Worm (Caenorhabditis elegans): Measurements from ENCODE around the gene dmd-7.

dmd-7 gene

DNA sequence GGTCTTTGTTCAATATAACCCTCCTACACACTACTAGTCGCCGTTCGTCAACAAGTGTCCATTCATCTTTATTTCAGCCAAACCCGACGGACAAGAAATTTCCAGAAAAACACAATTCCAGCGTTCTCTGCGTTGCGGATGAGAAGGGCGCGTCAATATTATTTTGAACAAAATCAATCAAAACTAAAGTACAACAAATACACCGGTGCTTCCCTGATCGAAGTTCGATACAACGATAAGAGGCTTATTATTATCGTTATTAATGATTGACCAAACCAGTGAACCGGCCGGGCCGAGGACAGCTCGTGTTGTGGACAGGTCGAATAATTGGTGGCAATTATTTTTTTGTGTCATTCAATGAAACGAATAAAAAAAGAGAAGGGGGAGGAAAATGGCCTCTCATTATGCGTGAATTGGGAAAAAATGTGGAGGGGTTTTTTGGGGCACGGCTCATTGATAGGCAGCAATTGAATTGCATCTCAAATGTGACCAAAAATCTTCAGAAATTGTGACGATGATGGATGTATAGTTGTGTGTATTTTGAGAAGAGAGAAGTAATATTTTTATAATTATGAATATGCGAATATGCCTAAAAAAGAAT is 16.0 kb upstream of the dmd-7 start (continued):
- TF ChIP-seq nhr-111 (GFP tag; optimal IDR thresholded peaks at IDR 0.05) (no peak), ceh-44 (GFP tag; IDR thresholded peaks at IDR 0.05) (no peak), ztf-7 (tag; optimal IDR thresholded peaks at IDR 0.05) (no peak), dmd-6 (GFP tag; IDR thresholded peaks at IDR 0.05) (peak; percentile 73), mxl-2 (GFP tag; conservative IDR thresholded peaks at IDR 0.05) (no peak), dve-1 (tag; optimal IDR thresholded peaks at IDR 0.05; ENCODE audit: insufficient read depth) (peak; percentile 73), unc-62 (GFP tag; optimal IDR thresholded peaks at IDR 0.05 in 1 of 2) (no peak), unc-62 (tag; optimal IDR thresholded peaks at IDR 0.05) (no peak), F10B5.3 (tag; optimal IDR thresholded peaks at IDR 0.05) (no peak), dmd-8 (GFP tag; IDR thresholded peaks at IDR 0.05) (no peak), mxl-3 (GFP tag; optimal IDR thresholded peaks at IDR 0.05) (peak; percentile 2), sdz-12 (GFP tag; optimal IDR thresholded peaks at IDR 0.05) (no peak), T26A8.4 (GFP tag; IDR thresholded peaks at IDR 0.05) (peak; percentile 38; the same call in 1 of the 2 replicates), egl-43 (GFP tag; IDR thresholded peaks at IDR 0.05) (no peak), nhr-41 (GFP tag; IDR thresholded peaks at IDR 0.05) (no peak), Y5F2A.4 (GFP tag; optimal IDR thresholded peaks at IDR 0.05) (no peak), lir-3 (tag; optimal IDR thresholded peaks at IDR 0.05) (no peak), ztf-11 (tag; optimal IDR thresholded peaks at IDR 0.05) (no peak), jun-1 (tag; optimal IDR thresholded peaks at IDR 0.05) (no peak), nhr-77 (tag; optimal IDR thresholded peaks at IDR 0.05) (no peak), cey-2 (tag; optimal IDR thresholded peaks at IDR 0.05; ENCODE audit: borderline replicate concordance, insufficient read depth) (no peak), nhr-28 (tag; optimal IDR thresholded peaks at IDR 0.05) (peak; percentile 22), snpc-1.2 (GFP tag; IDR thresholded peaks at IDR 0.05) (no peak), lin-1 (GFP tag; IDR thresholded peaks at IDR 0.05) (no peak), php-3 (GFP tag; IDR thresholded peaks at IDR 0.05) (0 out of 2 replicates have a peak, but pooled peaks have one; percentile 28), dmd-9 (GFP tag; IDR thresholded peaks at IDR 0.05) (no peak), daf-16 (GFP tag; optimal IDR thresholded peaks at IDR 0.05) (no peak), daf-16 (tag; optimal IDR thresholded peaks at IDR 0.05) (peak; percentile 89), nhr-25 (tag; optimal IDR thresholded peaks at IDR 0.05; ENCODE audit: borderline replicate concordance, insufficient read depth) (no peak), hif-1 (tag; optimal IDR thresholded peaks at IDR 0.05) (peak in 1 of 2 experiments; percentile 22)

DNA sequence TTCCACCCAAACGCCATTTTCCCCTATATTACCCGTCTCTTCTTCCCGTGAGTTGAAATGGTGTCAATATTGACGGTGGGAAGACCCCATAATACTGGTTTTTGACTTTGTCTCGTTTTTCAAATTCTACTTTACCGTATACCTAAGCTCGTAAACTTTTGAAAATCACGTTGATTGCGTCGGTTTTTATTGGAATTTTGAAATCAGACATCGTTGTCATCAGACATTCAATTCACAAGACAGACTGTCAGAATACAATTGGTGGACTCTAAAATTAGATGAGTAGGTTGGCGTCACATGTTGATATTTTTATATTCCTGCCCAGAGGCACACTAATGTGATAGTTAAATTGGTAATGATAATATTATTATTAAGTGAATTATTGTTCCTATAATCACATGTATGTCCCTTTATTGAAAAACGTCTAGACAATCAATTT is 14.8 kb upstream of the dmd-7 start:
- TF ChIP-seq zag-1 (tag; optimal IDR thresholded peaks at IDR 0.05) (no peak), dmd-9 (GFP tag; IDR thresholded peaks at IDR 0.05) (no peak), lsy-2 (tag; optimal IDR thresholded peaks at IDR 0.05) (peak in 1 of 2 experiments; percentile 18), fos-1 (tag; optimal IDR thresholded peaks at IDR 0.05) (no peak), attf-4 (tag; optimal IDR thresholded peaks at IDR 0.05) (no peak), lin-29 (GFP tag; IDR thresholded peaks at IDR 0.05) (no peak), lir-3 (tag; optimal IDR thresholded peaks at IDR 0.05) (no peak), zip-2 (tag; optimal IDR thresholded peaks at IDR 0.05) (no peak), madf-9 (GFP tag; conservative IDR thresholded peaks at IDR 0.05) (no peak), Y5F2A.4 (GFP tag; optimal IDR thresholded peaks at IDR 0.05) (no peak), Y75B8A.6 (GFP tag; IDR thresholded peaks at IDR 0.05) (no peak), zfp-2 (tag; optimal IDR thresholded peaks at IDR 0.05) (no peak), lin-13 (GFP tag; optimal IDR thresholded peaks at IDR 0.05) (no peak), daf-12 (tag; optimal IDR thresholded peaks at IDR 0.05) (no peak), pha-4 (GFP tag; IDR thresholded peaks at IDR 0.05) (no peak), pha-4 (tag; optimal IDR thresholded peaks at IDR 0.05) (peak; percentile 42), hmg-1.1 (GFP tag; IDR thresholded peaks at IDR 0.05) (no peak), arid-1 (GFP tag; conservative IDR thresholded peaks at IDR 0.05) (no peak), dve-1 (tag; optimal IDR thresholded peaks at IDR 0.05; ENCODE audit: insufficient read depth) (no peak), ztf-7 (tag; optimal IDR thresholded peaks at IDR 0.05) (no peak), lim-7 (GFP tag; IDR thresholded peaks at IDR 0.05) (no peak), skn-1 (tag; optimal IDR thresholded peaks at IDR 0.05) (no peak), D1046.2 (GFP tag; IDR thresholded peaks at IDR 0.05) (no peak), lin-39 (tag; optimal IDR thresholded peaks at IDR 0.05) (no peak), aha-1 (tag) (peak; percentile 57), hlh-11 (tag; optimal IDR thresholded peaks at IDR 0.05) (no peak), hif-1 (tag; optimal IDR thresholded peaks at IDR 0.05) (no peak)
